Worm (Caenorhabditis elegans) whole organism, L4 larva: Measurements from ENCODE around the gene Y37H2A.12.

Experiments used
- F10B5.3 ChIP-seq: sonication (generic microtip); optimal IDR thresholded peaks from 2 replicates; lab custom pipeline; 2016; ENCODE audit warnings: mild to moderate bottlenecking, missing genetic modification characterization, missing compliant biosample characterization
- aly-2 ChIP-seq: sonication (generic microtip); optimal IDR thresholded peaks from 2 replicates; lab custom pipeline; 2018; ENCODE audit warnings: missing biosample characterization, missing genetic modification characterization
- jun-1 ChIP-seq: fragments of 150-350 bp; optimal IDR thresholded peaks from 2 replicates; lab custom pipeline; 2014; ENCODE audit warnings: missing biosample characterization, missing genetic modification reagents, missing genetic modification characterization
- mdl-1 ChIP-seq, 2 experiments: fragments of 150-350 bp in 1 of 2; sonication (generic microtip) in 1 of 2; optimal IDR thresholded peaks; 2 replicates each; lab custom pipeline; 2014 to 2017; ENCODE audit warnings: missing biosample characterization in 2 of 2, missing genetic modification characterization in 2 of 2
- nhr-28 ChIP-seq: fragments of 150-350 bp; optimal IDR thresholded peaks from 2 replicates; lab custom pipeline; 2014; ENCODE audit warnings: missing biosample characterization, missing genetic modification characterization
- nhr-6 ChIP-seq: fragments of 150-350 bp; optimal IDR thresholded peaks from 2 replicates; lab custom pipeline; 2014; ENCODE audit warnings: missing biosample characterization, missing genetic modification characterization
- nhr-76 ChIP-seq: fragments of 150-350 bp; optimal IDR thresholded peaks from 2 replicates; lab custom pipeline; 2014; ENCODE audit warnings: missing biosample characterization, missing genetic modification characterization
- snpc-4 ChIP-seq: fragments of 150-350 bp; optimal IDR thresholded peaks from 2 replicates; lab custom pipeline; 2014; ENCODE audit warnings: missing biosample characterization, missing genetic modification characterization
- unc-62 ChIP-seq, 3 experiments: fragments of 150-350 bp in 1 of 3; sonication (generic microtip); optimal IDR thresholded peaks in 2 of 3; peaks in 1 of 3; 1 replicate in 1 of 3; 2 replicates in 2 of 3; lab custom pipeline; 2014 to 2017; ENCODE audit warnings: missing biosample characterization in 3 of 3, missing genetic modification characterization in 3 of 3, missing genetic modification reagents in 3 of 3, missing genotype in 1 of 3

- TF ChIP-seq nhr-6 (tag; lab: Kevin White, UChicago) (no peak), mdl-1 (tag; optimal IDR thresholded peaks at IDR 0.05; lab: Kevin White, UChicago) (no peak), jun-1 (tag; lab: Kevin White, UChicago) (no peak), nhr-28 (tag; lab: Kevin White, UChicago) (no peak), nhr-76 (tag; lab: Kevin White, UChicago) (no peak), snpc-4 (tag; lab: Kevin White, UChicago) (no peak), aly-2 (no peak), unc-62 (GFP tag; optimal IDR thresholded peaks at IDR 0.05 in 1 of 2; lab: Kevin White, UChicago) (no peak), unc-62 (tag; optimal IDR thresholded peaks at IDR 0.05; lab: Kevin White, UChicago) (no peak), F10B5.3 (tag; lab: Kevin White, UChicago) (no peak)
Measured at ce11 chrV:18133177-18133576, 2.2 kb upstream of the Y37H2A.12 start, which contains the start of gene Y37H2A.18.
